Fruit fly (Drosophila melanogaster) whole organism: ENCODE results near the gene Mur29B.

Source experiments
- CG8478 ChIP-seq: fragments of >200 bp; optimal IDR thresholded peaks from 2 replicates; lab custom pipeline; 2018; ENCODE audit warnings: inconsistent platforms
- Dll ChIP-seq: fragments of >200 bp; optimal IDR thresholded peaks from 2 replicates; lab custom pipeline; 2017
- EcR ChIP-seq, 2 experiments: fragments of >200 bp; optimal IDR thresholded peaks; 2 replicates each; lab custom pipeline; 2017; ENCODE audit warnings: missing biosample characterization in 2 of 2, missing genetic modification characterization in 2 of 2, missing genetic modification reagents in 2 of 2
- pan ChIP-seq: fragments of >200 bp; optimal IDR thresholded peaks from 2 replicates; lab custom pipeline; 2017
- psq ChIP-seq: fragments of >200 bp; optimal IDR thresholded peaks from 2 replicates; lab custom pipeline; 2017
- usp ChIP-seq: fragments of >200 bp; optimal IDR thresholded peaks from 2 replicates; lab custom pipeline; 2017; ENCODE audit warnings: missing biosample characterization, missing genetic modification characterization, mixed read lengths

DNA sequence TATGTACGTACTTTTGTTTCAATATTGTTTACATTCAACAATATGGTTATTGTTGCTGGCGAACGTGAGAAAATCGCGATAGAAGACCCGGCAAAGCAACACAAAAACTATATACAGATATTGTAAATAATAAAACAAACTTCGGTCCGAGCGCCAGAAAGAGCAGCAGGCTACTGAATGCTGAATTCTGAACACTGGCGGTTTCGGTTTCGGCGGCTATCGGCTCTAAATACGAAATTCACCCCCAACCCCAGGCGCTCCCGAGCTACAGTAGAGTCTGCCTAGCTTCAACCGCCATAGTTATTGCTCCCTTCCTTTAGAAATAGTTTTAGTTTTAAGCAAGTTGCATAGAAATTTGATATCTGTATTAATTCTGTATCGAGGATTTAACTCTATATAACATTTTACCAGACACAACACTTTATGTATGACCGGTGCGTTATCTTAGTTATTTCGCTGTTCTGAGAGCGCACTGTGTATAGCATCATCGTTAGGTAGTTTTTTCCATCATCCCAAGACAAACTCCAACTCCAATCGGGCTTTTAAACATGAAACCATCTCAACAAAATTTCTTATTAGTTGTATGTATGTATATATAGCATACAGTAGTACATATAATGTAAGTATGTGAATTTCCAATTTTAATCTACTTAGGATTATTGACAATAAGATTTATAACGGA is 10.4 kb downstream of the Mur29B start, which contains the start of gene CG7627:
- TF ChIP-seq pan (no peak), CG8478 (no peak), usp (no peak), psq (no peak), Dll (lab: Kevin White, UChicago) (no peak), EcR (GFP tag; optimal IDR thresholded peaks at IDR 0.05; lab: Kevin White, UChicago) (no peak)
